Worm (Caenorhabditis elegans): ENCODE results near the gene Y54F10BM.9.

DNA sequence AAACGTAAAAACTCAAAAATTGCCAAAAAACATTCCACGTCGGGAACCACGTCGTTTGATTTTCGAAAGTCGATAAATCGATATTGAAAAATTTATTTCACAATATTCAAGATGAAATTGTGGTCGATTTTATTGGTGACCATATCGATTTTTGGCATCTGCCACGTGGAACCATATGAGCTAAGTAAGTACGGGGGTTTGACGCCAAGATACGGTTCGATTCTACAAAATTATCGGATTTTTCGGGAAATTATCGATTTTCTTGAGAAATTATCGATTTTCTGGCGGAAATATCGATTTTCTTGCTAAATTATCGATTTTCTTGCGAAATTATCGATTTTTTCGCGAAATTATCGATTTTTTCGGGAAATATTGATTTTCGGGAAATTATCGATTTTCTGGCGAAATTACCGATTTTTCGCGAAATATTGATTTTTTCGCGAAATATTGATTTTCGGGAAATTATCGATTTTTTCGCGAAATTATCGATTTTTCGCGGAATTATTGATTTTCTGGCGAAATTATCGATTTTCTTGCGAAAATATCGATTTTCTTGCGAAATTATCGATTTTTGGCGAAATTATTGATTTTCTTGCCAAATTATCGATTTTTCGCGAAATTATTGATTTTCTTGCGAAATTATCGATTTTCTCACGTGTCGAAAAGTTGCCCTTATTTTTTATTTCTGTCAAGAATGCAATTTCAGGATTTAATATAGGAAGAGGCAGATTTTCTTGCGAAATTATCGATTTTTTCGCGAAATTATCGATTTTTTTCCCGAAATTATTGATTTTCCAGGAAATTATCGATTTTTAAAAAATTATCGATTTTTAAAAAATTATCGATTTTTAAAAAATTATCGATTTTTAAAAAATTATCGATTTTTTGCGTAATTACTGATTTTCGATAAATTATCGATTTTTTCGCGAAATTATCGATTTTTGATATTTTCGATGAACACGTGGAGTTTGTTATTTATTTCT is 22.5 kb downstream of the Y54F10BM.9 start, which contains the start of gene Y54F10BM.3:
- TF ChIP-seq lsy-2 (tag; optimal IDR thresholded peaks at IDR 0.05) (no peak), nhr-10 (tag; optimal IDR thresholded peaks at IDR 0.05) (no peak), skn-1 (tag; optimal IDR thresholded peaks at IDR 0.05) (no peak), dmd-4 (tag; optimal IDR thresholded peaks at IDR 0.05) (no peak)
